Fruit fly (Drosophila melanogaster) whole organism, embryonic: Measurements from ENCODE around the gene Sidpn.

Experiments
- Atf3 ChIP-seq: fragments of 200-800 bp; sonication (Bioruptor generic); optimal IDR thresholded peaks from 3 replicates; lab custom pipeline; 2016; ENCODE audit warnings: missing biosample characterization, missing genetic modification characterization
- Bteb2 ChIP-seq: fragments of 200-800 bp; sonication (Bioruptor generic); optimal IDR thresholded peaks from 2 replicates; lab custom pipeline; 2016; ENCODE audit warnings: missing biosample characterization, missing genetic modification characterization
- CG1024 ChIP-seq: fragments of 200-800 bp; sonication (Bioruptor generic); IDR thresholded peaks from 2 replicates; pipeline ENCODE4 v1.3.6; 2022; ENCODE audit warnings: missing biosample characterization, missing genetic modification characterization
- CG10959 ChIP-seq: fragments of 200-800 bp; sonication (Bioruptor generic); IDR thresholded peaks from 2 replicates; pipeline ENCODE4 v1.3.6; 2022; ENCODE audit warnings: missing biosample characterization, missing genetic modification characterization
- CG11247 ChIP-seq: fragments of 200-800 bp; sonication (Bioruptor generic); IDR thresholded peaks from 2 replicates; pipeline ENCODE4 v1.3.6; 2022; ENCODE audit warnings: missing biosample characterization, missing genetic modification characterization
- CG11456 ChIP-seq: fragments of 200-800 bp; sonication (Bioruptor generic); IDR thresholded peaks from 3 replicates; pipeline ENCODE4 v1.3.6; 2022; ENCODE audit warnings: missing biosample characterization, missing genetic modification characterization
- CG11504 ChIP-seq: fragments of 200-800 bp; sonication (Bioruptor generic); optimal IDR thresholded peaks from 3 replicates; lab custom pipeline; 2019; ENCODE audit warnings: missing biosample characterization, mild to moderate bottlenecking, missing genetic modification characterization, moderate library complexity
- CG11723 ChIP-seq: fragments of 200-800 bp; sonication (Bioruptor generic); optimal IDR thresholded peaks from 2 replicates; lab custom pipeline; 2017; ENCODE audit warnings: missing biosample characterization, mild to moderate bottlenecking, missing genetic modification characterization
- CG12769 ChIP-seq: fragments of 200-800 bp; sonication (Bioruptor generic); optimal IDR thresholded peaks from 2 replicates; lab custom pipeline; 2019; ENCODE audit warnings: missing biosample characterization, mild to moderate bottlenecking, missing genetic modification characterization, moderate library complexity
- CG13775 ChIP-seq: fragments of 200-800 bp; sonication (Bioruptor generic); optimal IDR thresholded peaks from 3 replicates; lab custom pipeline; 2017; ENCODE audit warnings: missing biosample characterization, mild to moderate bottlenecking, missing genetic modification characterization
- CG14710 ChIP-seq: fragments of 200-800 bp; sonication (Bioruptor generic); optimal IDR thresholded peaks from 3 replicates; lab custom pipeline; 2019; ENCODE audit warnings: missing biosample characterization, mild to moderate bottlenecking, missing genetic modification characterization, moderate library complexity
- CG17385 ChIP-seq: fragments of 200-800 bp; sonication (Bioruptor generic); optimal IDR thresholded peaks from 3 replicates; lab custom pipeline; 2018; ENCODE audit warnings: missing biosample characterization, mild to moderate bottlenecking, missing genetic modification characterization
- CG18011 ChIP-seq: fragments of 200-800 bp; sonication (Bioruptor generic); optimal IDR thresholded peaks from 2 replicates; lab custom pipeline; 2017; ENCODE audit warnings: missing biosample characterization, missing genetic modification characterization, mild to moderate bottlenecking, moderate library complexity, missing genotype
- CG1832 ChIP-seq: fragments of 200-800 bp; sonication (Bioruptor generic); optimal IDR thresholded peaks from 2 replicates; lab custom pipeline; 2017; ENCODE audit warnings: missing biosample characterization, mild to moderate bottlenecking, missing genetic modification characterization, inconsistent platforms
- CG30431 ChIP-seq: fragments of 200-800 bp; sonication (Bioruptor generic); optimal IDR thresholded peaks from 2 replicates; lab custom pipeline; 2017; ENCODE audit warnings: missing biosample characterization, missing genetic modification characterization
- CG3163 ChIP-seq: fragments of 200-800 bp; sonication (Bioruptor generic); optimal IDR thresholded peaks from 3 replicates; lab custom pipeline; 2016; ENCODE audit warnings: missing biosample characterization, missing genetic modification characterization
- CG32772 ChIP-seq: fragments of 200-800 bp; sonication (Bioruptor generic); IDR thresholded peaks from 2 replicates; pipeline ENCODE4 v1.3.6; 2022; ENCODE audit warnings: missing biosample characterization, missing genetic modification characterization
- CG3838 ChIP-seq: fragments of 200-800 bp; sonication (Bioruptor generic); optimal IDR thresholded peaks from 3 replicates; lab custom pipeline; 2016; ENCODE audit warnings: missing biosample characterization, missing genetic modification characterization
- CG6654 ChIP-seq: fragments of 200-800 bp; sonication (Bioruptor generic); optimal IDR thresholded peaks from 2 replicates; lab custom pipeline; 2017; ENCODE audit warnings: missing biosample characterization, mild to moderate bottlenecking, missing genetic modification characterization
- CG6765 ChIP-seq: fragments of 200-800 bp; sonication (Bioruptor generic); optimal IDR thresholded peaks from 3 replicates; lab custom pipeline; 2017; ENCODE audit warnings: missing biosample characterization, mild to moderate bottlenecking, missing genetic modification characterization
- CG8765 ChIP-seq: fragments of 200-800 bp; sonication (Bioruptor generic); IDR thresholded peaks from 2 replicates; pipeline ENCODE4 v1.3.6; 2022; ENCODE audit warnings: missing biosample characterization, missing genetic modification characterization
- CG9437 ChIP-seq: fragments of 200-800 bp; sonication (Bioruptor generic); optimal IDR thresholded peaks from 2 replicates; lab custom pipeline; 2018; ENCODE audit warnings: missing biosample characterization, mild to moderate bottlenecking, missing genetic modification characterization
- CG9609 ChIP-seq: fragments of 200-800 bp; sonication (Bioruptor generic); optimal IDR thresholded peaks from 3 replicates; lab custom pipeline; 2016; ENCODE audit warnings: missing biosample characterization, missing genetic modification characterization
- CG9932 ChIP-seq: fragments of 200-800 bp; sonication (Bioruptor generic); IDR thresholded peaks from 2 replicates; pipeline ENCODE4 v1.3.6; 2022; ENCODE audit warnings: missing biosample characterization, missing genetic modification characterization
- Hey ChIP-seq: fragments of 200-800 bp; sonication (Bioruptor generic); optimal IDR thresholded peaks from 3 replicates; lab custom pipeline; 2018; ENCODE audit warnings: missing biosample characterization, mild to moderate bottlenecking, missing genetic modification characterization
- Hmx ChIP-seq: fragments of 200-800 bp; sonication (Bioruptor generic); optimal IDR thresholded peaks from 2 replicates; lab custom pipeline; 2016; ENCODE audit warnings: missing biosample characterization, missing genetic modification characterization
- Med ChIP-seq: fragments of 200-800 bp; sonication (Bioruptor generic); peaks from one replicate; lab custom pipeline; 2016; ENCODE audit warnings: missing biosample characterization, missing genetic modification characterization, mild to moderate bottlenecking, inconsistent platforms, moderate library complexity
- NK7.1 ChIP-seq: fragments of 200-800 bp; sonication (Bioruptor generic); optimal IDR thresholded peaks from 3 replicates; lab custom pipeline; 2016; ENCODE audit warnings: missing biosample characterization, missing genetic modification characterization
- Optix ChIP-seq: fragments of 200-800 bp; sonication (Bioruptor generic); IDR thresholded peaks from 3 replicates; pipeline ENCODE4 v1.3.6; 2022; ENCODE audit warnings: missing biosample characterization, missing genetic modification characterization
- Pdp1 ChIP-seq, 2 experiments: fragments of 200-800 bp; sonication (Bioruptor generic); optimal IDR thresholded peaks; 3 replicates each; lab custom pipeline; 2016; ENCODE audit warnings: missing biosample characterization in 2 of 2, missing genetic modification characterization in 2 of 2, mild to moderate bottlenecking in 1 of 2, moderate library complexity in 1 of 2
- Rfx ChIP-seq: fragments of 200-800 bp; sonication (Bioruptor generic); IDR thresholded peaks from 2 replicates; pipeline ENCODE4 v1.3.6; 2022; ENCODE audit warnings: missing biosample characterization, missing genetic modification characterization
- Sry-β ChIP-seq: fragments of 200-800 bp; sonication (Bioruptor generic); optimal IDR thresholded peaks from 2 replicates; lab custom pipeline; 2018; ENCODE audit warnings: missing biosample characterization, mild to moderate bottlenecking, missing genetic modification characterization, moderate library complexity
- Taf1 ChIP-seq: fragments of 200-800 bp; sonication (Bioruptor generic); IDR thresholded peaks from 2 replicates; pipeline ENCODE4 v1.3.6; 2022; ENCODE audit warnings: missing biosample characterization, missing genetic modification characterization
- Usf ChIP-seq: fragments of 200-800 bp; sonication (Bioruptor generic); optimal IDR thresholded peaks from 2 replicates; lab custom pipeline; 2017; ENCODE audit warnings: missing genotype, missing biosample characterization, missing genetic modification characterization
- Xbp1 ChIP-seq: fragments of 200-800 bp; sonication (Bioruptor generic); optimal IDR thresholded peaks from 3 replicates; lab custom pipeline; 2016; ENCODE audit warnings: missing biosample characterization, mild to moderate bottlenecking, missing genetic modification characterization
- bab2 ChIP-seq: fragments of 200-800 bp; sonication (Bioruptor generic); optimal IDR thresholded peaks from 2 replicates; lab custom pipeline; 2016; ENCODE audit warnings: missing biosample characterization, missing genetic modification characterization
- bsh ChIP-seq, 2 experiments: fragments of 200-800 bp; sonication (Bioruptor generic); optimal IDR thresholded peaks; 2 replicates each; lab custom pipeline; 2017 to 2018; ENCODE audit warnings: mild to moderate bottlenecking in 2 of 2, missing biosample characterization in 2 of 2, missing genetic modification characterization in 2 of 2, moderate library complexity in 1 of 2
- chif ChIP-seq, 2 experiments: fragments of 200-800 bp; sonication (Bioruptor generic); optimal IDR thresholded peaks; 3 replicates each; lab custom pipeline; 2016; ENCODE audit warnings: missing biosample characterization in 2 of 2, missing genetic modification characterization in 2 of 2
- ci ChIP-seq: fragments of 200-800 bp; sonication (Bioruptor generic); IDR thresholded peaks from 3 replicates; pipeline ENCODE4 v1.3.6; 2022; ENCODE audit warnings: missing biosample characterization, missing genetic modification characterization
- corto ChIP-seq: fragments of 200-800 bp; sonication (Bioruptor generic); optimal IDR thresholded peaks from 2 replicates; lab custom pipeline; 2016; ENCODE audit warnings: missing biosample characterization, mild to moderate bottlenecking, missing genetic modification characterization, moderate library complexity
- eve ChIP-seq, 2 experiments: fragments of >200 bp; optimal IDR thresholded peaks; 2 replicates each; lab custom pipeline; 2017; ENCODE audit warnings: missing biosample characterization in 2 of 2, missing genetic modification characterization in 2 of 2
- gcm2 ChIP-seq: fragments of 200-800 bp; sonication (Bioruptor generic); optimal IDR thresholded peaks from 2 replicates; lab custom pipeline; 2016; ENCODE audit warnings: missing biosample characterization, missing genetic modification characterization
- gem ChIP-seq: fragments of 200-800 bp; sonication (Bioruptor generic); optimal IDR thresholded peaks from 2 replicates; lab custom pipeline; 2019; ENCODE audit warnings: missing biosample characterization, mild to moderate bottlenecking, missing genetic modification characterization, moderate library complexity
- her ChIP-seq: fragments of 200-800 bp; sonication (Bioruptor generic); optimal IDR thresholded peaks from 2 replicates; lab custom pipeline; 2016; ENCODE audit warnings: missing biosample characterization, missing genetic modification characterization
- maf-S ChIP-seq: fragments of 200-800 bp; sonication (Bioruptor generic); optimal IDR thresholded peaks from 2 replicates; lab custom pipeline; 2016; ENCODE audit warnings: missing biosample characterization, missing genetic modification characterization
- seq ChIP-seq: fragments of 200-800 bp; sonication (Bioruptor generic); IDR thresholded peaks from 2 replicates; pipeline ENCODE4 v1.3.6; 2022; ENCODE audit warnings: missing biosample characterization, missing genetic modification characterization
- sr ChIP-seq: fragments of 200-800 bp; sonication (Bioruptor generic); IDR thresholded peaks from 3 replicates; pipeline ENCODE4 v1.3.6; 2022; ENCODE audit warnings: missing biosample characterization, missing genetic modification characterization
- tgo ChIP-seq: fragments of 200-800 bp; sonication (Bioruptor generic); IDR thresholded peaks from 3 replicates; pipeline ENCODE4 v1.3.6; 2022; ENCODE audit warnings: missing biosample characterization, missing genetic modification characterization
- twi ChIP-seq: fragments of 200-800 bp; optimal IDR thresholded peaks from 2 replicates; lab custom pipeline; 2019; ENCODE audit warnings: missing biosample characterization, mild to moderate bottlenecking, missing genetic modification characterization, moderate library complexity
- tx ChIP-seq: fragments of 200-800 bp; sonication (Bioruptor generic); optimal IDR thresholded peaks from 2 replicates; lab custom pipeline; 2016; ENCODE audit warnings: missing biosample characterization, missing genetic modification characterization
- yki ChIP-seq: fragments of >200 bp; optimal IDR thresholded peaks from 3 replicates; lab custom pipeline; 2018

Gene Sidpn

dm6 chr2L:19051534-19052100, 24.1 kb downstream of the Sidpn start, which contains the start of gene Rpn3 (continued):
- TF ChIP-seq Optix (GFP tag; lab: Robert Waterston, UW) (no peak), CG13775 (GFP tag; lab: Kevin White, UChicago) (peak; percentile 87), Atf3 (peak; percentile 76), CG12769 (tag; lab: Kevin White, UChicago) (no peak), bsh (GFP tag; optimal IDR thresholded peaks at IDR 0.05; lab: Kevin White, UChicago) (peak; percentile 42 to 90), NK7.1 (GFP tag; lab: Kevin White, UChicago) (peak; percentile 63), CG1024 (GFP tag; lab: Robert Waterston, UW) (peak; percentile 70), CG18011 (GFP tag; lab: Kevin White, UChicago) (peak; percentile 69), chif (GFP tag; optimal IDR thresholded peaks at IDR 0.05; lab: Kevin White, UChicago) (peak; percentile 75 to 85), CG3163 (GFP tag; lab: Kevin White, UChicago) (peak; percentile 60), sr (peak; percentile 29; the same call in 1 of the 3 replicates), gcm2 (GFP tag; lab: Kevin White, UChicago) (peak; percentile 47), tgo (GFP tag; lab: Robert Waterston, UW) (peak; percentile 86), CG10959 (GFP tag; lab: Robert Waterston, UW) (peak; percentile 75), gem (tag; lab: Kevin White, UChicago) (peak; percentile 94), Rfx (peak; percentile 86), bab2 (GFP tag; lab: Kevin White, UChicago) (peak; percentile 91), seq (GFP tag; lab: Robert Waterston, UW) (peak; percentile 53; the same call in 1 of the 2 replicates), Sry-β (peak; percentile 29), Med (peak; percentile 96), maf-S (GFP tag; lab: Kevin White, UChicago) (peak; percentile 76), Xbp1 (peak; percentile 84), Usf (GFP tag; lab: Kevin White, UChicago) (peak; percentile 38), her (peak; percentile 62), CG14710 (tag; lab: Kevin White, UChicago) (peak; percentile 87), CG11723 (GFP tag; lab: Kevin White, UChicago) (peak; percentile 48), CG30431 (GFP tag; lab: Kevin White, UChicago) (peak; percentile 44), CG1832 (GFP tag; lab: Kevin White, UChicago) (no peak), corto (no peak), CG9437 (GFP tag; lab: Kevin White, UChicago) (peak; percentile 99), CG9932 (GFP tag; lab: Robert Waterston, UW) (peak; percentile 88), CG8765 (GFP tag; lab: Robert Waterston, UW) (peak; percentile 57), CG9609 (GFP tag; lab: Kevin White, UChicago) (peak; percentile 83), yki (lab: Kevin White, UChicago) (no peak), Hey (no peak), CG11504 (tag; lab: Kevin White, UChicago) (peak; percentile 80), CG3838 (GFP tag; lab: Kevin White, UChicago) (peak; percentile 73), Hmx (GFP tag; lab: Kevin White, UChicago) (no peak), CG6765 (GFP tag; lab: Kevin White, UChicago) (peak; percentile 48), twi (tag; lab: Kevin White, UChicago) (peak; percentile 50), Bteb2 (GFP tag; lab: Kevin White, UChicago) (peak; percentile 82), CG11456 (peak; percentile 75; the same call in 2 of the 3 replicates), Taf1 (peak; percentile 50; the same call in 1 of the 2 replicates), CG32772 (GFP tag; lab: Robert Waterston, UW) (peak; percentile 87), CG6654 (no peak), ci (GFP tag; lab: Robert Waterston, UW) (peak; percentile 89), eve (GFP tag; optimal IDR thresholded peaks at IDR 0.05; lab: Kevin White, UChicago) (no peak), CG11247 (GFP tag; lab: Robert Waterston, UW) (peak; percentile 71), tx (GFP tag; lab: Kevin White, UChicago) (peak; percentile 75), Pdp1 (GFP tag; optimal IDR thresholded peaks at IDR 0.05; lab: Kevin White, UChicago) (peak; percentile 76 to 88), CG17385 (GFP tag; lab: Kevin White, UChicago) (peak; percentile 97)
